Fruit fly (Drosophila melanogaster) whole organism, embryonic: ENCODE results near the gene CG34290.

Experiments
- Asciz ChIP-seq: fragments of 200-800 bp; sonication (Bioruptor generic); optimal IDR thresholded peaks from 2 replicates; lab custom pipeline; 2017; ENCODE audit warnings: missing biosample characterization, mild to moderate bottlenecking, missing genetic modification characterization, missing genetic modification reagents
- Bdp1 ChIP-seq: fragments of 200-800 bp; sonication (Bioruptor generic); optimal IDR thresholded peaks from 3 replicates; lab custom pipeline; 2016; ENCODE audit warnings: missing biosample characterization, missing genetic modification characterization
- CG1024 ChIP-seq: fragments of 200-800 bp; sonication (Bioruptor generic); IDR thresholded peaks from 2 replicates; pipeline ENCODE4 v1.3.6; 2022; ENCODE audit warnings: missing biosample characterization, missing genetic modification characterization
- CG12104 ChIP-seq: fragments of 200-800 bp; sonication (Bioruptor generic); optimal IDR thresholded peaks from 3 replicates; lab custom pipeline; 2016; ENCODE audit warnings: missing biosample characterization, missing genetic modification characterization
- CG16779 ChIP-seq: fragments of 200-800 bp; sonication (Bioruptor generic); IDR thresholded peaks from 2 replicates; pipeline ENCODE4 v1.3.6; 2022; ENCODE audit warnings: missing biosample characterization, missing genetic modification characterization
- CG17328 ChIP-seq: fragments of 200-800 bp; sonication (Bioruptor generic); IDR thresholded peaks from 2 replicates; pipeline ENCODE4 v1.3.6; 2022; ENCODE audit warnings: missing biosample characterization, missing genetic modification characterization
- CG17802 ChIP-seq: fragments of 200-800 bp; sonication (Bioruptor generic); optimal IDR thresholded peaks from 2 replicates; lab custom pipeline; 2018; ENCODE audit warnings: missing biosample characterization, mild to moderate bottlenecking, missing genetic modification characterization, moderate library complexity
- CG18599 ChIP-seq: fragments of 200-800 bp; sonication (Bioruptor generic); optimal IDR thresholded peaks from 3 replicates; lab custom pipeline; 2017; ENCODE audit warnings: missing biosample characterization, missing genetic modification characterization, mild to moderate bottlenecking, moderate library complexity, missing genetic modification reagents
- CG2678 ChIP-seq: fragments of 200-800 bp; sonication (Bioruptor generic); optimal IDR thresholded peaks from 3 replicates; lab custom pipeline; 2019; ENCODE audit warnings: missing biosample characterization, mild to moderate bottlenecking, missing genetic modification characterization, moderate library complexity
- CG31441 ChIP-seq: fragments of 200-800 bp; sonication (Bioruptor generic); IDR thresholded peaks from 2 replicates; pipeline ENCODE4 v1.3.6; 2022; ENCODE audit warnings: missing biosample characterization, missing genetic modification characterization
- CG3838 ChIP-seq: fragments of 200-800 bp; sonication (Bioruptor generic); optimal IDR thresholded peaks from 3 replicates; lab custom pipeline; 2016; ENCODE audit warnings: missing biosample characterization, missing genetic modification characterization
- CG3995 ChIP-seq: fragments of 200-800 bp; sonication (Bioruptor generic); optimal IDR thresholded peaks from 3 replicates; lab custom pipeline; 2016; ENCODE audit warnings: missing biosample characterization, missing genetic modification characterization
- CG4282 ChIP-seq: fragments of 200-800 bp; sonication (Bioruptor generic); optimal IDR thresholded peaks from 2 replicates; lab custom pipeline; 2016; ENCODE audit warnings: missing biosample characterization, missing genetic modification characterization
- CG4328 ChIP-seq: fragments of 200-800 bp; sonication (Bioruptor generic); optimal IDR thresholded peaks from 3 replicates; lab custom pipeline; 2017; ENCODE audit warnings: missing biosample characterization, missing genetic modification reagents, missing genetic modification characterization
- CG6683 ChIP-seq: fragments of 200-800 bp; sonication (Bioruptor generic); optimal IDR thresholded peaks from 2 replicates; lab custom pipeline; 2017; ENCODE audit warnings: missing biosample characterization, mild to moderate bottlenecking, missing genetic modification characterization, missing genetic modification reagents
- CG6791 ChIP-seq: fragments of 200-800 bp; sonication (Bioruptor generic); IDR thresholded peaks from 3 replicates; pipeline ENCODE4 v1.3.6; 2022; ENCODE audit warnings: missing biosample characterization, missing genetic modification characterization; ENCODE audit not compliant: partially characterized antibody
- CG8281 ChIP-seq: fragments of 200-800 bp; sonication (Bioruptor generic); optimal IDR thresholded peaks from 2 replicates; lab custom pipeline; 2018; ENCODE audit warnings: missing biosample characterization, mild to moderate bottlenecking, missing genetic modification characterization, moderate library complexity
- CG9437 ChIP-seq: fragments of 200-800 bp; sonication (Bioruptor generic); optimal IDR thresholded peaks from 2 replicates; lab custom pipeline; 2018; ENCODE audit warnings: missing biosample characterization, mild to moderate bottlenecking, missing genetic modification characterization
- CG9727 ChIP-seq: fragments of 200-800 bp; sonication (Bioruptor generic); optimal IDR thresholded peaks from 3 replicates; lab custom pipeline; 2017; ENCODE audit warnings: missing biosample characterization, mild to moderate bottlenecking, missing genetic modification characterization
- CoRest ChIP-seq: fragments of 200-800 bp; sonication (Bioruptor generic); optimal IDR thresholded peaks from 3 replicates; lab custom pipeline; 2018; ENCODE audit warnings: missing biosample characterization, mild to moderate bottlenecking, missing genetic modification characterization, moderate library complexity
- Dad ChIP-seq: fragments of 200-800 bp; sonication (Bioruptor generic); optimal IDR thresholded peaks from 3 replicates; lab custom pipeline; 2016; ENCODE audit warnings: missing biosample characterization, missing genetic modification characterization
- Deaf1 ChIP-seq: fragments of 200-800 bp; optimal IDR thresholded peaks from 3 replicates; lab custom pipeline; 2019; ENCODE audit warnings: missing biosample characterization, mild to moderate bottlenecking, missing genetic modification characterization, moderate library complexity
- Dip3 ChIP-seq: fragments of 200-800 bp; sonication (Bioruptor generic); optimal IDR thresholded peaks from 3 replicates; lab custom pipeline; 2016; ENCODE audit warnings: missing biosample characterization, missing genetic modification characterization
- E2f2 ChIP-seq: fragments of 200-800 bp; sonication (Bioruptor generic); IDR thresholded peaks from 2 replicates; pipeline ENCODE4 v1.3.6; 2022; ENCODE audit warnings: missing biosample characterization, missing genetic modification characterization
- HLH3B ChIP-seq: fragments of 200-800 bp; sonication (Bioruptor generic); IDR thresholded peaks from 2 replicates; pipeline ENCODE4 v1.3.6; 2022; ENCODE audit warnings: missing biosample characterization, missing genetic modification characterization
- MBD-R2 ChIP-seq: fragments of 200-800 bp; sonication (Bioruptor generic); IDR thresholded peaks from 2 replicates; pipeline ENCODE4 v1.3.6; 2022; ENCODE audit warnings: missing biosample characterization, missing genetic modification characterization
- MTF-1 ChIP-seq: fragments of 200-800 bp; sonication (Bioruptor generic); optimal IDR thresholded peaks from 2 replicates; lab custom pipeline; 2018; ENCODE audit warnings: missing biosample characterization, mild to moderate bottlenecking, missing genetic modification characterization, borderline replicate concordance
- Med ChIP-seq: fragments of 200-800 bp; sonication (Bioruptor generic); peaks from one replicate; lab custom pipeline; 2016; ENCODE audit warnings: missing biosample characterization, missing genetic modification characterization, mild to moderate bottlenecking, inconsistent platforms, moderate library complexity
- Mes4 ChIP-seq: fragments of 200-800 bp; sonication (Bioruptor generic); optimal IDR thresholded peaks from 2 replicates; lab custom pipeline; 2016; ENCODE audit warnings: missing biosample characterization, missing genetic modification characterization
- Mrtf ChIP-seq: fragments of 200-800 bp; sonication (Bioruptor generic); IDR thresholded peaks from 3 replicates; pipeline ENCODE4 v1.3.6; 2022; ENCODE audit warnings: missing biosample characterization, missing genetic modification characterization
- Rx ChIP-seq: fragments of 200-800 bp; sonication (Bioruptor generic); IDR thresholded peaks from 2 replicates; pipeline ENCODE4 v1.3.6; 2022; ENCODE audit warnings: missing biosample characterization, missing genetic modification characterization
- ac ChIP-seq: fragments of 200-800 bp; sonication (Bioruptor generic); optimal IDR thresholded peaks from 3 replicates; lab custom pipeline; 2017; ENCODE audit warnings: missing biosample characterization, mild to moderate bottlenecking, missing genetic modification characterization
- az2 ChIP-seq: fragments of 200-800 bp; sonication (Bioruptor generic); optimal IDR thresholded peaks from 3 replicates; lab custom pipeline; 2016; ENCODE audit warnings: missing biosample characterization, missing genetic modification characterization
- fd3F ChIP-seq: fragments of 200-800 bp; sonication (Bioruptor generic); optimal IDR thresholded peaks from 2 replicates; lab custom pipeline; 2018; ENCODE audit warnings: missing biosample characterization, mild to moderate bottlenecking, missing genetic modification characterization, moderate library complexity
- fru ChIP-seq: fragments of >200 bp; optimal IDR thresholded peaks from 2 replicates; lab custom pipeline; 2017
- fu2 ChIP-seq: fragments of 200-800 bp; sonication (Bioruptor generic); optimal IDR thresholded peaks from 2 replicates; lab custom pipeline; 2016; ENCODE audit warnings: missing biosample characterization, missing genetic modification characterization
- gcm2 ChIP-seq: fragments of 200-800 bp; sonication (Bioruptor generic); optimal IDR thresholded peaks from 2 replicates; lab custom pipeline; 2016; ENCODE audit warnings: missing biosample characterization, missing genetic modification characterization
- hth ChIP-seq: fragments of >200 bp; optimal IDR thresholded peaks from 2 replicates; lab custom pipeline; 2017; ENCODE audit warnings: inconsistent platforms
- jigr1 ChIP-seq: fragments of 200-800 bp; sonication (Bioruptor generic); IDR thresholded peaks from 3 replicates; pipeline ENCODE4 v1.3.6; 2022; ENCODE audit warnings: missing biosample characterization, missing genetic modification characterization
- jing ChIP-seq: fragments of 200-800 bp; sonication (Bioruptor generic); optimal IDR thresholded peaks from 2 replicates; lab custom pipeline; 2018; ENCODE audit warnings: missing biosample characterization, mild to moderate bottlenecking, missing genetic modification characterization
- kay ChIP-seq: fragments of 200-800 bp; sonication (Bioruptor generic); optimal IDR thresholded peaks from 2 replicates; lab custom pipeline; 2016; ENCODE audit warnings: missing biosample characterization, missing genetic modification characterization
- phol ChIP-seq: fragments of 200-800 bp; sonication (Bioruptor generic); optimal IDR thresholded peaks from 3 replicates; lab custom pipeline; 2018; ENCODE audit warnings: missing biosample characterization, mild to moderate bottlenecking, missing genetic modification characterization, moderate library complexity
- prd ChIP-seq, 3 experiments: fragments of >200 bp in 2 of 3; fragments of 200-800 bp in 1 of 3; sonication (Bioruptor generic) in 1 of 3; optimal IDR thresholded peaks in 2 of 3; IDR thresholded peaks in 1 of 3; 2 replicates in 2 of 3; 3 replicates in 1 of 3; pipeline versions ENCODE4 v1.3.6 to Lab custom; 2017 to 2022; ENCODE audit warnings: missing biosample characterization in 1 of 3, missing genetic modification characterization in 1 of 3
- scrt ChIP-seq: fragments of 200-800 bp; sonication (Bioruptor generic); optimal IDR thresholded peaks from 2 replicates; lab custom pipeline; 2018; ENCODE audit warnings: missing biosample characterization, mild to moderate bottlenecking, missing genetic modification characterization, moderate library complexity
- sisA ChIP-seq: fragments of 200-800 bp; sonication (Bioruptor generic); IDR thresholded peaks from 2 replicates; pipeline ENCODE4 v1.3.6; 2022; ENCODE audit warnings: missing biosample characterization, missing genetic modification characterization
- sug ChIP-seq: fragments of 200-800 bp; optimal IDR thresholded peaks from 2 replicates; lab custom pipeline; 2019; ENCODE audit warnings: missing biosample characterization, mild to moderate bottlenecking, missing genetic modification characterization, moderate library complexity
- tin ChIP-seq: fragments of 200-800 bp; sonication (Bioruptor generic); optimal IDR thresholded peaks from 3 replicates; lab custom pipeline; 2016; ENCODE audit warnings: missing biosample characterization, missing genetic modification characterization
- tx ChIP-seq: fragments of 200-800 bp; sonication (Bioruptor generic); optimal IDR thresholded peaks from 2 replicates; lab custom pipeline; 2016; ENCODE audit warnings: missing biosample characterization, missing genetic modification characterization
- unpg ChIP-seq: fragments of 200-800 bp; sonication (Bioruptor generic); optimal IDR thresholded peaks from 3 replicates; lab custom pipeline; 2018; ENCODE audit warnings: missing biosample characterization, mild to moderate bottlenecking, missing genetic modification characterization, moderate library complexity
- vfl ChIP-seq: fragments of 200-800 bp; sonication (Bioruptor generic); optimal IDR thresholded peaks from 2 replicates; lab custom pipeline; 2016; ENCODE audit warnings: missing biosample characterization, missing genetic modification characterization
- zfh2 ChIP-seq: fragments of 200-800 bp; sonication (Bioruptor generic); optimal IDR thresholded peaks from 2 replicates; lab custom pipeline; 2016; ENCODE audit warnings: missing biosample characterization, missing genetic modification characterization

Gene CG34290

dm6 chr3R:24333182-24333808 is 43.7 kb upstream of the CG34290 start, which contains the start of the genes Rrp5 and Dis3 (continued):
- no peak for TF ChIP-seq Rx (GFP tag; lab: Robert Waterston, UW)
- no peak for TF ChIP-seq MTF-1 (GFP tag; lab: Kevin White, UChicago)
- no peak for TF ChIP-seq CG18599 (GFP tag; lab: Kevin White, UChicago)
- no peak for TF ChIP-seq fru (lab: Kevin White, UChicago)
- TF ChIP-seq gcm2 = no peak
- TF ChIP-seq fu2 (GFP tag; lab: Kevin White, UChicago) = peak; percentile 38
- TF ChIP-seq CG9437 (GFP tag; lab: Kevin White, UChicago) = no peak
- no peak for TF ChIP-seq jigr1 (GFP tag; lab: Robert Waterston, UW)
- TF ChIP-seq sisA = peak; percentile 57
- peak; percentile 100 for TF ChIP-seq CG17802 (tag; lab: Kevin White, UChicago)
- peak; percentile 99 for TF ChIP-seq MBD-R2 (GFP tag; lab: Robert Waterston, UW)
- TF ChIP-seq Asciz (GFP tag; lab: Kevin White, UChicago) = no peak
- TF ChIP-seq CG6791 (GFP tag; lab: Robert Waterston, UW) = peak; percentile 66; the same call in 2 of the 3 replicates
- TF ChIP-seq tin (GFP tag; lab: Kevin White, UChicago) = peak; percentile 28
- no peak for TF ChIP-seq CG2678 (tag; lab: Kevin White, UChicago)
- no peak for TF ChIP-seq ac (GFP tag; lab: Kevin White, UChicago)
- TF ChIP-seq CG12104 = no peak
- TF ChIP-seq az2 (GFP tag; lab: Kevin White, UChicago) = no peak
- TF ChIP-seq CG3995 (GFP tag; lab: Kevin White, UChicago) = peak; percentile 75
- TF ChIP-seq phol (tag; lab: Kevin White, UChicago) = peak; percentile 74
- no peak for TF ChIP-seq jing (GFP tag; lab: Kevin White, UChicago)
- no peak for TF ChIP-seq prd (optimal IDR thresholded peaks at IDR 0.05; lab: Kevin White, UChicago)
- peak; percentile 49; the same call in 1 of the 3 replicates for TF ChIP-seq prd (GFP tag; IDR thresholded peaks at IDR 0.05; lab: Robert Waterston, UW)
- TF ChIP-seq CoRest (tag; lab: Kevin White, UChicago) = no peak
- TF ChIP-seq sug (tag; lab: Kevin White, UChicago) = no peak
- no peak for TF ChIP-seq scrt
- TF ChIP-seq zfh2 (GFP tag; lab: Kevin White, UChicago) = peak; percentile 51
- no peak for TF ChIP-seq CG6683 (GFP tag; lab: Kevin White, UChicago)
- no peak for TF ChIP-seq CG31441
- no peak for TF ChIP-seq Mes4 (GFP tag; lab: Kevin White, UChicago)
- TF ChIP-seq CG16779 (GFP tag; lab: Robert Waterston, UW) = peak; percentile 54; the same call in 1 of the 2 replicates
- TF ChIP-seq Bdp1 (GFP tag; lab: Kevin White, UChicago) = peak; percentile 38
- no peak for TF ChIP-seq fd3F
- TF ChIP-seq kay (GFP tag; lab: Kevin White, UChicago) = no peak
- TF ChIP-seq CG4328 = no peak
- TF ChIP-seq CG9727 (GFP tag; lab: Kevin White, UChicago) = no peak
- TF ChIP-seq CG3838 = no peak
- no peak for TF ChIP-seq hth (lab: Kevin White, UChicago)
- no peak for TF ChIP-seq Deaf1 (tag; lab: Kevin White, UChicago)
- no peak for TF ChIP-seq CG8281 (tag; lab: Kevin White, UChicago)
- TF ChIP-seq CG17328 (GFP tag; lab: Robert Waterston, UW) = peak; percentile 46; the same call in 1 of the 2 replicates
- TF ChIP-seq vfl (GFP tag; lab: Kevin White, UChicago) = no peak
- peak; percentile 91 for TF ChIP-seq CG1024 (GFP tag; lab: Robert Waterston, UW)
- no peak for TF ChIP-seq CG4282
- TF ChIP-seq Mrtf (GFP tag; lab: Robert Waterston, UW) = peak; percentile 42; the same call in 1 of the 3 replicates
- TF ChIP-seq tx (GFP tag; lab: Kevin White, UChicago) = peak; percentile 17
- TF ChIP-seq unpg (GFP tag; lab: Kevin White, UChicago) = no peak
- peak; percentile 92 for TF ChIP-seq Med (GFP tag; lab: Kevin White, UChicago)
- TF ChIP-seq Dad (GFP tag; lab: Kevin White, UChicago) = peak; percentile 19
- TF ChIP-seq Dip3 = peak; percentile 45
- TF ChIP-seq E2f2 (GFP tag; lab: Robert Waterston, UW) = peak; percentile 67
- no peak for TF ChIP-seq HLH3B (GFP tag; lab: Robert Waterston, UW)
